Worm (Caenorhabditis elegans) whole organism, L1 larva: ENCODE results near the gene ZC155.2.

Experiments
- C04F5.9 ChIP-seq: sonication (generic microtip); optimal IDR thresholded peaks from 2 replicates; lab custom pipeline; 2016; ENCODE audit warnings: missing genetic modification characterization, missing compliant biosample characterization
- C16A3.4 ChIP-seq: fragments of 150-350 bp; optimal IDR thresholded peaks from 2 replicates; lab custom pipeline; 2014; ENCODE audit warnings: missing biosample characterization, missing genetic modification characterization
- C34B4.2 ChIP-seq: sonication (generic microtip); optimal IDR thresholded peaks from 2 replicates; lab custom pipeline; 2017; ENCODE audit warnings: mild to moderate bottlenecking, missing genetic modification characterization, missing compliant biosample characterization
- Y116A8C.19 ChIP-seq: sonication (generic microtip); optimal IDR thresholded peaks from 2 replicates; lab custom pipeline; 2016; ENCODE audit warnings: missing compliant biosample characterization, missing genetic modification characterization, borderline replicate concordance
- alr-1 ChIP-seq: fragments of 200-800 bp; sonication (Bioruptor generic); optimal IDR thresholded peaks from 2 replicates; lab custom pipeline; 2018; ENCODE audit warnings: borderline replicate concordance, mild to moderate bottlenecking, missing genetic modification characterization, missing compliant biosample characterization
- aly-2 ChIP-seq: fragments of 150-350 bp; optimal IDR thresholded peaks from 2 replicates; lab custom pipeline; 2014; ENCODE audit warnings: missing biosample characterization, missing genetic modification characterization
- ama-1 ChIP-seq: fragments of 150-350 bp; optimal IDR thresholded peaks from 2 replicates; lab custom pipeline; 2014
- blmp-1 ChIP-seq: fragments of 150-350 bp; optimal IDR thresholded peaks from 2 replicates; lab custom pipeline; 2014; ENCODE audit warnings: missing biosample characterization, missing genetic modification characterization
- ceh-8 ChIP-seq: fragments of 200-800 bp; sonication (Bioruptor generic); optimal IDR thresholded peaks from 2 replicates; lab custom pipeline; 2018; ENCODE audit warnings: mild to moderate bottlenecking, missing genetic modification characterization, moderate library complexity, missing compliant biosample characterization
- ceh-90 ChIP-seq: sonication (generic microtip); optimal IDR thresholded peaks from 2 replicates; lab custom pipeline; 2016; ENCODE audit warnings: missing genetic modification characterization, missing compliant biosample characterization
- ces-1 ChIP-seq: fragments of 150-350 bp; optimal IDR thresholded peaks from 2 replicates; lab custom pipeline; 2014; ENCODE audit warnings: missing biosample characterization, missing genetic modification reagents, missing genetic modification characterization
- dpl-1 ChIP-seq, 3 experiments: fragments of 150-350 bp in 2 of 3; sonication (generic microtip) in 1 of 3; optimal IDR thresholded peaks; 2 replicates each; lab custom pipeline; 2014 to 2017; ENCODE audit warnings: missing biosample characterization in 3 of 3, missing genetic modification characterization in 3 of 3, missing genetic modification reagents in 3 of 3
- dsc-1 ChIP-seq: sonication (generic microtip); optimal IDR thresholded peaks from 2 replicates; lab custom pipeline; 2016; ENCODE audit warnings: mild to moderate bottlenecking, missing genetic modification characterization, missing compliant biosample characterization
- efl-1 ChIP-seq, 4 experiments: fragments of 150-350 bp; optimal IDR thresholded peaks in 3 of 4; peaks in 1 of 4; 1 replicate in 1 of 4; 2 replicates in 3 of 4; lab custom pipeline; 2014; ENCODE audit warnings: missing biosample characterization in 2 of 4, missing genetic modification characterization in 2 of 4, missing genetic modification reagents in 2 of 4
- efl-3 ChIP-seq: fragments of 200-800 bp; sonication (Bioruptor generic); optimal IDR thresholded peaks from 2 replicates; lab custom pipeline; 2018; ENCODE audit warnings: mild to moderate bottlenecking, missing genetic modification characterization, missing compliant biosample characterization
- egl-13 ChIP-seq: sonication (generic microtip); optimal IDR thresholded peaks from 2 replicates; lab custom pipeline; 2016; ENCODE audit warnings: missing genotype, missing genetic modification reagents, missing genetic modification characterization, missing compliant biosample characterization
- egl-27 ChIP-seq, 2 experiments: fragments of 150-350 bp in 1 of 2; sonication (generic microtip); optimal IDR thresholded peaks; 3 replicates each; lab custom pipeline; 2017 to 2018; ENCODE audit warnings: missing biosample characterization in 2 of 2, missing genetic modification characterization in 2 of 2, missing genetic modification reagents in 2 of 2
- ets-5 ChIP-seq: fragments of 200-800 bp; sonication (Bioruptor generic); IDR thresholded peaks from 2 replicates; pipeline ENCODE4 v1.3.6; 2022; ENCODE audit warnings: missing genetic modification characterization, missing compliant biosample characterization
- fkh-10 ChIP-seq: sonication (generic microtip); optimal IDR thresholded peaks from 2 replicates; lab custom pipeline; 2017; ENCODE audit warnings: missing biosample characterization, missing genetic modification reagents, missing genetic modification characterization
- fos-1 ChIP-seq: fragments of 150-350 bp; optimal IDR thresholded peaks from 2 replicates; lab custom pipeline; 2014; ENCODE audit warnings: missing biosample characterization, missing genetic modification characterization
- hlh-17 ChIP-seq: fragments of 200-800 bp; sonication (Bioruptor generic); optimal IDR thresholded peaks from 2 replicates; lab custom pipeline; 2018; ENCODE audit warnings: missing genetic modification characterization, mild to moderate bottlenecking, missing compliant biosample characterization, moderate library complexity, borderline replicate concordance
- hpl-2 ChIP-seq: fragments of 150-350 bp; optimal IDR thresholded peaks from 2 replicates; lab custom pipeline; 2014; ENCODE audit warnings: missing biosample characterization, missing genetic modification reagents, missing genetic modification characterization
- irx-1 ChIP-seq: sonication (generic microtip); optimal IDR thresholded peaks from 2 replicates; lab custom pipeline; 2016; ENCODE audit warnings: missing genetic modification characterization, missing compliant biosample characterization
- isw-1 ChIP-seq: fragments of 200-800 bp; sonication (Bioruptor generic); IDR thresholded peaks from 2 replicates; pipeline ENCODE4 v1.3.6; 2022; ENCODE audit warnings: missing genetic modification characterization, missing compliant biosample characterization
- lin-13 ChIP-seq: fragments of 150-350 bp; optimal IDR thresholded peaks from 2 replicates; lab custom pipeline; 2014; ENCODE audit warnings: missing biosample characterization, missing genetic modification reagents, missing genetic modification characterization
- lin-14 ChIP-seq: fragments of 200-800 bp; sonication (Bioruptor generic); optimal IDR thresholded peaks from 2 replicates; lab custom pipeline; 2018; ENCODE audit warnings: mild to moderate bottlenecking, missing genetic modification characterization, moderate library complexity, missing compliant biosample characterization
- lin-15B ChIP-seq: fragments of 150-350 bp; sonication (generic microtip); optimal IDR thresholded peaks from 3 replicates; lab custom pipeline; 2014; ENCODE audit warnings: missing biosample characterization, missing genetic modification characterization
- lin-35 ChIP-seq, 2 experiments: fragments of 150-350 bp; optimal IDR thresholded peaks; 2 replicates each; lab custom pipeline; 2014; ENCODE audit warnings: missing biosample characterization in 2 of 2, missing genetic modification characterization in 2 of 2, missing genetic modification reagents in 2 of 2
- lsy-2 ChIP-seq, 2 experiments: fragments of 150-350 bp; optimal IDR thresholded peaks; 2 replicates each; lab custom pipeline; 2014; ENCODE audit warnings: missing biosample characterization in 2 of 2, missing genetic modification characterization in 2 of 2
- mdl-1 ChIP-seq, 2 experiments: fragments of 150-350 bp; optimal IDR thresholded peaks; 2 replicates each; lab custom pipeline; 2014 to 2017; ENCODE audit warnings: missing biosample characterization in 2 of 2, missing genetic modification characterization in 2 of 2, inconsistent platforms in 1 of 2
- nhr-19 ChIP-seq: fragments of 200-800 bp; sonication (Bioruptor generic); conservative IDR thresholded peaks from 2 replicates; pipeline ENCODE4 v1.3.6; 2022; ENCODE audit warnings: missing genetic modification characterization, missing compliant biosample characterization
- nhr-28 ChIP-seq: fragments of 150-350 bp; optimal IDR thresholded peaks from 2 replicates; lab custom pipeline; 2014; ENCODE audit warnings: missing biosample characterization, missing genetic modification characterization
- nhr-71 ChIP-seq: sonication (generic microtip); optimal IDR thresholded peaks from 2 replicates; lab custom pipeline; 2016; ENCODE audit warnings: mild to moderate bottlenecking, missing genetic modification characterization, moderate library complexity, missing compliant biosample characterization
- nhr-90 ChIP-seq: sonication (generic microtip); optimal IDR thresholded peaks from 2 replicates; lab custom pipeline; 2016; ENCODE audit warnings: mild to moderate bottlenecking, missing genetic modification characterization, missing compliant biosample characterization; ENCODE audit not compliant: poor library complexity
- pag-3 ChIP-seq: sonication (generic microtip); optimal IDR thresholded peaks from 2 replicates; lab custom pipeline; 2017; ENCODE audit warnings: missing genetic modification characterization, mild to moderate bottlenecking, missing compliant biosample characterization, antibody characterized with exemption, borderline replicate concordance; ENCODE audit not compliant: insufficient read depth
- pax-3 ChIP-seq: fragments of 200-800 bp; sonication (Bioruptor generic); optimal IDR thresholded peaks from 2 replicates; lab custom pipeline; 2018; ENCODE audit warnings: mild to moderate bottlenecking, missing genetic modification characterization, moderate library complexity, missing compliant biosample characterization
- pqm-1 ChIP-seq: sonication (generic microtip); optimal IDR thresholded peaks from 3 replicates; lab custom pipeline; 2017; ENCODE audit warnings: missing biosample characterization, missing genetic modification characterization
- snu-23 ChIP-seq: sonication (generic microtip); optimal IDR thresholded peaks from 2 replicates; lab custom pipeline; 2016; ENCODE audit warnings: missing genetic modification characterization, missing compliant biosample characterization
- unc-130 ChIP-seq: fragments of 150-350 bp; optimal IDR thresholded peaks from 2 replicates; lab custom pipeline; 2017; ENCODE audit warnings: missing biosample characterization, missing genetic modification characterization, inconsistent platforms
- unc-30 ChIP-seq: sonication (generic microtip); optimal IDR thresholded peaks from 2 replicates; lab custom pipeline; 2017; ENCODE audit warnings: missing biosample characterization, missing genetic modification characterization
- unc-62 ChIP-seq: fragments of 150-350 bp; optimal IDR thresholded peaks from 2 replicates; lab custom pipeline; 2014; ENCODE audit warnings: missing biosample characterization, missing genetic modification reagents, missing genetic modification characterization
- unc-86 ChIP-seq: sonication (generic microtip); optimal IDR thresholded peaks from 2 replicates; lab custom pipeline; 2016; ENCODE audit warnings: missing genetic modification characterization, missing compliant biosample characterization
- vab-15 ChIP-seq: sonication (generic microtip); optimal IDR thresholded peaks from 2 replicates; lab custom pipeline; 2017; ENCODE audit warnings: missing genotype, mild to moderate bottlenecking, missing genetic modification characterization, missing compliant biosample characterization
- xbp-1 ChIP-seq: sonication (generic microtip); optimal IDR thresholded peaks from 2 replicates; lab custom pipeline; 2016; ENCODE audit warnings: missing genetic modification characterization, missing compliant biosample characterization
- zip-4 ChIP-seq: fragments of 200-800 bp; sonication (Bioruptor generic); optimal IDR thresholded peaks from 2 replicates; lab custom pipeline; 2018; ENCODE audit warnings: mild to moderate bottlenecking, missing genetic modification characterization, moderate library complexity, missing compliant biosample characterization
- ztf-11 ChIP-seq, 2 experiments: sonication (generic microtip); optimal IDR thresholded peaks; 2 replicates each; lab custom pipeline; 2016 to 2017; ENCODE audit warnings: missing genetic modification characterization in 2 of 2, missing biosample characterization in 1 of 2, missing compliant biosample characterization in 1 of 2
- ztf-4 ChIP-seq: fragments of 150-350 bp; optimal IDR thresholded peaks from 2 replicates; lab custom pipeline; 2014; ENCODE audit warnings: missing biosample characterization, missing genetic modification characterization

ZC155.2 gene

DNA sequence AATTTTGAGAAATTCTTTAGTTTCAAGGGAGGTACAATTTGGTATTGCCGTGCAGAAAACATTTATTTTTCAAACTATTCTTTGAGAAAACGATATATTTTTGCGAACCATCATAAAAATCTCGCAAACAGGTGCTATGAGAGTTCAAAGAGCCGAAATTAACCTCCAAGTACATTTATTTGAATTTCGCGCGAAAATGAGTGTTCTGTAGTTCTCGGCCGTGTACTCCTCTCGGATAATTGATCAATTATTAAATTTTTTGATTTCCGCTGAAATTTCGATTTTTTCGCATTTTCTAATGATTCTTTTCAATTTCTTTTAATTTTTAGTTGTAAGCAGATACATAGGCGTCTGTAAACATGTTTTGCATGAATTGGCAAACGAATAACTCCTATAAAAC, 28.6 kb upstream of the ZC155.2 start (continued):
- TF ChIP-seq fkh-10 (GFP tag; lab: Kevin White, UChicago) (no peak), nhr-28 (tag; lab: Kevin White, UChicago) (no peak), hpl-2 (no peak), irx-1 (tag; lab: Kevin White, UChicago) (peak; percentile 72), xbp-1 (tag; lab: Kevin White, UChicago) (peak; percentile 50), unc-130 (tag; lab: Kevin White, UChicago) (peak; percentile 21), fos-1 (tag; lab: Kevin White, UChicago) (peak; percentile 23), egl-27 (tag; optimal IDR thresholded peaks at IDR 0.05; lab: Kevin White, UChicago) (no peak), vab-15 (tag; lab: Kevin White, UChicago) (no peak)

ce11 chrIII:5190671-5191174, 28.1 kb upstream of the ZC155.2 start, which contains the start of gene hira-1:
Gene hira-1, plus strand, starts transcription at chrIII:5191124.
- TF ChIP-seq lin-14 (GFP tag; lab: Kevin White, UChicago) (peak; percentile 21), ztf-4 (tag; lab: Kevin White, UChicago) (no peak), hlh-17 (GFP tag; lab: Kevin White, UChicago) (no peak), ceh-90 (tag; lab: Kevin White, UChicago) (no peak), lin-35 (GFP tag; optimal IDR thresholded peaks at IDR 0.05; lab: Kevin White, UChicago) (peak; percentile 76 to 82), lsy-2 (tag; optimal IDR thresholded peaks at IDR 0.05; lab: Kevin White, UChicago) (peak; percentile 31 to 71), lin-15B (peak; percentile 62), pax-3 (no peak), alr-1 (tag; lab: Kevin White, UChicago) (no peak), dpl-1 (GFP tag; optimal IDR thresholded peaks at IDR 0.05; lab: Kevin White, UChicago) (peak; percentile 62 to 82 (median 63)), Y116A8C.19 (tag; lab: Kevin White, UChicago) (no peak), vab-15 (tag; lab: Kevin White, UChicago) (peak; percentile 12), efl-1 (optimal IDR thresholded peaks at IDR 0.05; lab: Kevin White, UChicago) (peak; percentile 70 to 77), efl-1 (GFP tag; optimal IDR thresholded peaks at IDR 0.05 in 1 of 2; lab: Kevin White, UChicago) (peak; percentile 77 to 97), unc-30 (tag; lab: Kevin White, UChicago) (no peak), snu-23 (GFP tag; lab: Kevin White, UChicago) (peak; percentile 16), C16A3.4 (tag; lab: Kevin White, UChicago) (peak; percentile 49), pqm-1 (tag; lab: Kevin White, UChicago) (no peak), aly-2 (no peak), fos-1 (tag; lab: Kevin White, UChicago) (no peak), blmp-1 (peak; percentile 43), ztf-11 (tag; optimal IDR thresholded peaks at IDR 0.05; lab: Kevin White, UChicago) (no peak), ces-1 (no peak), mdl-1 (tag; optimal IDR thresholded peaks at IDR 0.05; lab: Kevin White, UChicago) (no peak), unc-86 (tag; lab: Kevin White, UChicago) (no peak), isw-1 (GFP tag; lab: Robert Waterston, UW) (no peak), C34B4.2 (no peak), lin-13 (GFP tag; lab: Kevin White, UChicago) (no peak)

ce11 chrIII:5193266-5193665, 25.5 kb upstream of the ZC155.2 start:
- TF ChIP-seq pax-3 (no peak), nhr-19 (GFP tag; lab: Robert Waterston, UW) (no peak), ceh-8 (GFP tag; lab: Kevin White, UChicago) (no peak), C16A3.4 (tag; lab: Kevin White, UChicago) (no peak), lin-35 (GFP tag; optimal IDR thresholded peaks at IDR 0.05; lab: Kevin White, UChicago) (peak in 1 of 2 experiments; percentile 53), lin-13 (GFP tag; lab: Kevin White, UChicago) (no peak), hlh-17 (GFP tag; lab: Kevin White, UChicago) (no peak), ets-5 (GFP tag; lab: Robert Waterston, UW) (no peak), efl-1 (optimal IDR thresholded peaks at IDR 0.05; lab: Kevin White, UChicago) (peak; percentile 12 to 16), efl-1 (GFP tag; optimal IDR thresholded peaks at IDR 0.05 in 1 of 2; lab: Kevin White, UChicago) (peak in 1 of 2 experiments; percentile 7), C04F5.9 (tag; lab: Kevin White, UChicago) (no peak), dsc-1 (tag; lab: Kevin White, UChicago) (no peak), nhr-71 (tag; lab: Kevin White, UChicago) (no peak), nhr-90 (tag; lab: Kevin White, UChicago) (no peak), efl-3 (GFP tag; lab: Kevin White, UChicago) (no peak), egl-13 (tag; lab: Kevin White, UChicago) (no peak), unc-62 (GFP tag; lab: Kevin White, UChicago) (no peak), zip-4 (no peak), ama-1 (lab: Kevin White, UChicago) (no peak), xbp-1 (tag; lab: Kevin White, UChicago) (no peak), nhr-28 (tag; lab: Kevin White, UChicago) (no peak), pag-3 (tag; lab: Kevin White, UChicago) (no peak)
